Fruit fly (Drosophila melanogaster) whole organism, prepupa: Measurements from ENCODE around the gene CG32270.

Source experiments
- Blimp-1 ChIP-seq: fragments of 200-800 bp; sonication (Bioruptor generic); optimal IDR thresholded peaks from 3 replicates; lab custom pipeline; 2017; ENCODE audit warnings: missing biosample characterization, missing genetic modification characterization, mild to moderate bottlenecking, moderate library complexity, missing genetic modification reagents
- CG10669 ChIP-seq: fragments of 200-800 bp; sonication (Bioruptor generic); optimal IDR thresholded peaks from 3 replicates; lab custom pipeline; 2018; ENCODE audit warnings: missing biosample characterization, mild to moderate bottlenecking, missing genetic modification characterization, moderate library complexity
- CG11902 ChIP-seq: fragments of 200-800 bp; sonication (Bioruptor generic); optimal IDR thresholded peaks from 3 replicates; lab custom pipeline; 2016; ENCODE audit warnings: missing biosample characterization, missing genetic modification characterization
- CG3032 ChIP-seq: fragments of 200-800 bp; optimal IDR thresholded peaks from 2 replicates; lab custom pipeline; 2019; ENCODE audit warnings: missing biosample characterization, mild to moderate bottlenecking, missing genetic modification characterization, moderate library complexity
- CG31627 ChIP-seq: fragments of 200-800 bp; sonication (Bioruptor generic); optimal IDR thresholded peaks from 3 replicates; lab custom pipeline; 2016; ENCODE audit warnings: missing biosample characterization, missing genetic modification characterization
- CG32006 ChIP-seq: fragments of 200-800 bp; sonication (Bioruptor generic); optimal IDR thresholded peaks from 3 replicates; lab custom pipeline; 2017; ENCODE audit warnings: missing biosample characterization, mild to moderate bottlenecking, missing genetic modification characterization
- CG34406 ChIP-seq: fragments of 200-800 bp; sonication (Bioruptor generic); optimal IDR thresholded peaks from 3 replicates; lab custom pipeline; 2016; ENCODE audit warnings: missing biosample characterization, missing genetic modification characterization
- CG3919 ChIP-seq: fragments of 200-800 bp; sonication (Bioruptor generic); optimal IDR thresholded peaks from 3 replicates; lab custom pipeline; 2016; ENCODE audit warnings: missing biosample characterization, missing genetic modification characterization
- CG4318 ChIP-seq: fragments of 200-800 bp; sonication (Bioruptor generic); optimal IDR thresholded peaks from 3 replicates; lab custom pipeline; 2017; ENCODE audit warnings: missing biosample characterization, mild to moderate bottlenecking, missing genetic modification characterization
- CG6163 ChIP-seq: fragments of 200-800 bp; sonication (Bioruptor generic); IDR thresholded peaks from 3 replicates; pipeline ENCODE4 v1.3.6; 2022; ENCODE audit warnings: missing biosample characterization, missing genetic modification characterization
- CG6792 ChIP-seq: fragments of 200-800 bp; sonication (Bioruptor generic); optimal IDR thresholded peaks from 3 replicates; lab custom pipeline; 2016; ENCODE audit warnings: missing biosample characterization, missing genetic modification characterization
- CG6808 ChIP-seq: fragments of 200-800 bp; sonication (Bioruptor generic); optimal IDR thresholded peaks from 3 replicates; lab custom pipeline; 2017; ENCODE audit warnings: missing biosample characterization, missing genetic modification characterization, mild to moderate bottlenecking, moderate library complexity, missing genetic modification reagents
- CG6854 ChIP-seq: fragments of 200-800 bp; sonication (Bioruptor generic); optimal IDR thresholded peaks from 2 replicates; lab custom pipeline; 2017; ENCODE audit warnings: missing biosample characterization, mild to moderate bottlenecking, missing genetic modification characterization
- CG7368 ChIP-seq: fragments of 200-800 bp; sonication (Bioruptor generic); optimal IDR thresholded peaks from 3 replicates; lab custom pipeline; 2016; ENCODE audit warnings: missing biosample characterization, missing genetic modification characterization
- CG8119 ChIP-seq: fragments of 200-800 bp; sonication (Bioruptor generic); IDR thresholded peaks from 3 replicates; pipeline ENCODE4 v1.3.6; 2022; ENCODE audit warnings: missing biosample characterization, missing genetic modification characterization
- CG8319 ChIP-seq: fragments of 200-800 bp; sonication (Bioruptor generic); optimal IDR thresholded peaks from 3 replicates; lab custom pipeline; 2016; ENCODE audit warnings: missing biosample characterization, missing genetic modification characterization
- Eip93F ChIP-seq: fragments of 200-800 bp; sonication (Bioruptor generic); optimal IDR thresholded peaks from 2 replicates; lab custom pipeline; 2016; ENCODE audit warnings: missing biosample characterization, mild to moderate bottlenecking, missing genetic modification characterization
- Ets21C ChIP-seq: fragments of 200-800 bp; sonication (Bioruptor generic); optimal IDR thresholded peaks from 3 replicates; lab custom pipeline; 2016; ENCODE audit warnings: missing biosample characterization, missing genetic modification characterization
- Gug ChIP-seq: fragments of 200-800 bp; sonication (Bioruptor generic); IDR thresholded peaks from 2 replicates; pipeline ENCODE4 v1.3.6; 2022; ENCODE audit warnings: missing biosample characterization, missing genetic modification characterization
- Hr39 ChIP-seq: fragments of 200-800 bp; sonication (Bioruptor generic); optimal IDR thresholded peaks from 2 replicates; lab custom pipeline; 2016; ENCODE audit warnings: missing biosample characterization, missing genetic modification characterization
- Hr4 ChIP-seq: fragments of 200-800 bp; sonication (Bioruptor generic); optimal IDR thresholded peaks from 3 replicates; lab custom pipeline; 2016; ENCODE audit warnings: missing biosample characterization, missing genetic modification characterization
- OdsH ChIP-seq: fragments of 200-800 bp; sonication (Bioruptor generic); optimal IDR thresholded peaks from 3 replicates; lab custom pipeline; 2016; ENCODE audit warnings: missing biosample characterization, missing genetic modification characterization
- Sox102F ChIP-seq: fragments of 200-800 bp; sonication (Bioruptor generic); optimal IDR thresholded peaks from 2 replicates; lab custom pipeline; 2016; ENCODE audit warnings: missing biosample characterization, mild to moderate bottlenecking, missing genetic modification characterization
- Sox14 ChIP-seq: fragments of 200-800 bp; sonication (Bioruptor generic); optimal IDR thresholded peaks from 3 replicates; lab custom pipeline; 2016; ENCODE audit warnings: missing biosample characterization, missing genetic modification characterization
- Sox15 ChIP-seq: fragments of 200-800 bp; sonication (Bioruptor generic); optimal IDR thresholded peaks from 3 replicates; lab custom pipeline; 2016; ENCODE audit warnings: missing biosample characterization, missing genetic modification characterization
- achi ChIP-seq: fragments of 200-800 bp; sonication (Bioruptor generic); optimal IDR thresholded peaks from 3 replicates; lab custom pipeline; 2016; ENCODE audit warnings: missing biosample characterization, missing genetic modification characterization
- dac ChIP-seq: fragments of 200-800 bp; sonication (Bioruptor generic); optimal IDR thresholded peaks from 2 replicates; lab custom pipeline; 2017; ENCODE audit warnings: missing biosample characterization, mild to moderate bottlenecking, missing genetic modification characterization
- dsx ChIP-seq: fragments of 200-800 bp; optimal IDR thresholded peaks from 3 replicates; lab custom pipeline; 2019; ENCODE audit warnings: missing biosample characterization, mild to moderate bottlenecking, missing genetic modification characterization, moderate library complexity; ENCODE audit not compliant: poor library complexity, severe bottlenecking
- eg ChIP-seq: fragments of 200-800 bp; sonication (Bioruptor generic); IDR thresholded peaks from 3 replicates; pipeline ENCODE4 v1.3.6; 2022; ENCODE audit warnings: missing biosample characterization, missing genetic modification characterization
- esn ChIP-seq: fragments of 200-800 bp; sonication (Bioruptor generic); optimal IDR thresholded peaks from 2 replicates; lab custom pipeline; 2016; ENCODE audit warnings: missing biosample characterization, mild to moderate bottlenecking, missing genetic modification characterization, moderate library complexity
- fd59A ChIP-seq: fragments of 200-800 bp; sonication (Bioruptor generic); optimal IDR thresholded peaks from 2 replicates; lab custom pipeline; 2017; ENCODE audit warnings: missing biosample characterization, mild to moderate bottlenecking, missing genetic modification characterization, missing genetic modification reagents
- fd85E ChIP-seq: fragments of 200-800 bp; sonication (Bioruptor generic); optimal IDR thresholded peaks from 3 replicates; lab custom pipeline; 2016; ENCODE audit warnings: missing biosample characterization, missing genetic modification characterization
- fkh ChIP-seq: fragments of 200-800 bp; sonication (Bioruptor generic); optimal IDR thresholded peaks from 3 replicates; lab custom pipeline; 2017; ENCODE audit warnings: missing biosample characterization, mild to moderate bottlenecking, missing genetic modification characterization, moderate library complexity
- lz ChIP-seq: fragments of 200-800 bp; sonication (Bioruptor generic); optimal IDR thresholded peaks from 3 replicates; lab custom pipeline; 2016; ENCODE audit warnings: missing biosample characterization, missing genetic modification characterization
- pdm3 ChIP-seq: fragments of 200-800 bp; sonication (Bioruptor generic); optimal IDR thresholded peaks from 3 replicates; lab custom pipeline; 2016; ENCODE audit warnings: missing biosample characterization, missing genetic modification characterization
- spab ChIP-seq: fragments of 200-800 bp; sonication (Bioruptor generic); optimal IDR thresholded peaks from 2 replicates; lab custom pipeline; 2017; ENCODE audit warnings: missing biosample characterization, mild to moderate bottlenecking, missing genetic modification characterization, missing genetic modification reagents
- ss ChIP-seq, 2 experiments: fragments of 200-800 bp; sonication (Bioruptor generic); optimal IDR thresholded peaks; 2 replicates in 1 of 2; 3 replicates in 1 of 2; lab custom pipeline; 2017 to 2018; ENCODE audit warnings: mild to moderate bottlenecking in 2 of 2, missing biosample characterization in 2 of 2, missing genetic modification characterization in 2 of 2, moderate library complexity in 1 of 2
- svp ChIP-seq: fragments of 200-800 bp; sonication (Bioruptor generic); peaks from one replicate; lab custom pipeline; 2016; ENCODE audit warnings: missing biosample characterization, missing genetic modification characterization
- topi ChIP-seq: fragments of 200-800 bp; sonication (Bioruptor generic); optimal IDR thresholded peaks from 3 replicates; lab custom pipeline; 2016; ENCODE audit warnings: missing biosample characterization, missing genetic modification characterization
- vri ChIP-seq: fragments of 200-800 bp; sonication (Bioruptor generic); optimal IDR thresholded peaks from 3 replicates; lab custom pipeline; 2016; ENCODE audit warnings: missing biosample characterization, mild to moderate bottlenecking, missing genetic modification characterization

The CG32270 gene

dm6 chr3L:3248714-3249663 lies 40.2 kb upstream of the CG32270 start (continued):
- TF ChIP-seq fd59A (GFP tag; lab: Kevin White, UChicago): peak; percentile 99
- peak; percentile 97 for TF ChIP-seq achi (GFP tag; lab: Kevin White, UChicago)
- peak; percentile 98 for TF ChIP-seq CG8319 (GFP tag; lab: Kevin White, UChicago)
- TF ChIP-seq lz (GFP tag; lab: Kevin White, UChicago): peak; percentile 98
- peak; percentile 99 for TF ChIP-seq esn (GFP tag; lab: Kevin White, UChicago)
- peak; percentile 76 for TF ChIP-seq eg (GFP tag; lab: Robert Waterston, UW)
- peak; percentile 96 for TF ChIP-seq Hr4 (GFP tag; lab: Kevin White, UChicago)
- TF ChIP-seq fd85E (GFP tag; lab: Kevin White, UChicago): peak; percentile 91
- TF ChIP-seq fkh (GFP tag; lab: Kevin White, UChicago): no peak
- peak; percentile 92 for TF ChIP-seq CG7368 (GFP tag; lab: Kevin White, UChicago)
- TF ChIP-seq ss (GFP tag; optimal IDR thresholded peaks at IDR 0.05; lab: Kevin White, UChicago): peak; percentile 98 to 99
- peak; percentile 98 for TF ChIP-seq CG3032 (tag; lab: Kevin White, UChicago)
- peak; percentile 98 for TF ChIP-seq spab
- TF ChIP-seq Eip93F (GFP tag; lab: Kevin White, UChicago): peak; percentile 62
- TF ChIP-seq CG6808: peak; percentile 99
- TF ChIP-seq dac (GFP tag; lab: Kevin White, UChicago): peak; percentile 82
- peak; percentile 99 for TF ChIP-seq Hr39 (GFP tag; lab: Kevin White, UChicago)
- TF ChIP-seq Blimp-1: peak; percentile 94
- TF ChIP-seq CG34406 (GFP tag; lab: Kevin White, UChicago): peak; percentile 99
- peak; percentile 95 for TF ChIP-seq CG6854 (GFP tag; lab: Kevin White, UChicago)
- TF ChIP-seq CG11902 (GFP tag; lab: Kevin White, UChicago): peak; percentile 98
- peak; percentile 95 for TF ChIP-seq vri (GFP tag; lab: Kevin White, UChicago)
- TF ChIP-seq CG32006 (GFP tag; lab: Kevin White, UChicago): peak; percentile 98
- peak; percentile 99 for TF ChIP-seq Sox15 (GFP tag; lab: Kevin White, UChicago)
- TF ChIP-seq topi: peak; percentile 99
- peak; percentile 93 for TF ChIP-seq CG4318
- TF ChIP-seq pdm3 (GFP tag; lab: Kevin White, UChicago): peak; percentile 97
- peak; percentile 99 for TF ChIP-seq CG31627 (GFP tag; lab: Kevin White, UChicago)
- peak; percentile 98 for TF ChIP-seq Sox14
- TF ChIP-seq CG3919 (GFP tag; lab: Kevin White, UChicago): peak; percentile 98
- TF ChIP-seq CG6163: peak; percentile 82
- peak; percentile 97 for TF ChIP-seq Ets21C (GFP tag; lab: Kevin White, UChicago)
- TF ChIP-seq OdsH (GFP tag; lab: Kevin White, UChicago): peak; percentile 98
- TF ChIP-seq CG10669 (GFP tag; lab: Kevin White, UChicago): peak; percentile 97
- peak; percentile 94 for TF ChIP-seq dsx (GFP tag; lab: Kevin White, UChicago)
- peak; percentile 100 for TF ChIP-seq svp (GFP tag; lab: Kevin White, UChicago)
- peak; percentile 85 for TF ChIP-seq Gug (GFP tag; lab: Robert Waterston, UW)
- peak; percentile 97 for TF ChIP-seq Sox102F (GFP tag; lab: Kevin White, UChicago)
- TF ChIP-seq CG6792: peak; percentile 98
- peak; percentile 94 for TF ChIP-seq CG8119 (GFP tag; lab: Robert Waterston, UW)
